Fruit fly (Drosophila melanogaster) whole organism: Measurements from ENCODE around the gene Vajk2.

Source experiments
- CG8478 ChIP-seq: fragments of >200 bp; optimal IDR thresholded peaks from 2 replicates; lab custom pipeline; 2018; ENCODE audit warnings: inconsistent platforms
- Dll ChIP-seq: fragments of >200 bp; optimal IDR thresholded peaks from 2 replicates; lab custom pipeline; 2017
- EcR ChIP-seq, 2 experiments: fragments of >200 bp; optimal IDR thresholded peaks; 2 replicates each; lab custom pipeline; 2017; ENCODE audit warnings: missing biosample characterization in 2 of 2, missing genetic modification characterization in 2 of 2, missing genetic modification reagents in 2 of 2
- usp ChIP-seq: fragments of >200 bp; optimal IDR thresholded peaks from 2 replicates; lab custom pipeline; 2017; ENCODE audit warnings: missing biosample characterization, missing genetic modification characterization, mixed read lengths

dm6 chr2L:13893439-13893838 lies 41.1 kb downstream of the Vajk2 start:
- TF ChIP-seq usp (GFP tag; lab: Kevin White, UChicago) = no peak
- no peak for TF ChIP-seq EcR (GFP tag; optimal IDR thresholded peaks at IDR 0.05; lab: Kevin White, UChicago)
- no peak for TF ChIP-seq CG8478 (lab: Kevin White, UChicago)
- TF ChIP-seq Dll = no peak
